Fruit fly (Drosophila melanogaster) ovary, adult (tissue): Measurements from ENCODE around the gene CG6893.

Experiments
- CG17801 ChIP-seq: fragments of 200-800 bp; optimal IDR thresholded peaks from 2 replicates; lab custom pipeline; 2019; ENCODE audit warnings: missing biosample characterization, mild to moderate bottlenecking, missing genetic modification characterization, moderate library complexity; ENCODE audit not compliant: partially characterized antibody

The CG6893 gene

dm6 chr3L:18743679-18744078 is 49.7 kb downstream of the CG6893 start:
- TF ChIP-seq CG17801 (GFP tag; lab: Kevin White, UChicago), result no peak

dm6 chr3L:18744188-18744587 is 50.2 kb downstream of the CG6893 start, which contains the start of gene CG6885:
Gene CG6885 (plus strand): TSS chr3L:18744488.
- TF ChIP-seq CG17801 (GFP tag; lab: Kevin White, UChicago), result no peak
